Worm (Caenorhabditis elegans): ENCODE data around the gene gpa-8.

The gpa-8 gene

ce11 chrV:12632048-12632447, 8.2 kb downstream of the gpa-8 start, which contains the start of gene srx-113:
srx-113 (minus strand) TSS chrV:12632148.
- no peak for TF ChIP-seq ceh-32 (tag; optimal IDR thresholded peaks at IDR 0.05; ENCODE audit: poor library complexity)

- TF ChIP-seq dpl-1 (GFP tag; optimal IDR thresholded peaks at IDR 0.05) = no peak
- TF ChIP-seq daf-19 (GFP tag; conservative IDR thresholded peaks at IDR 0.05) = no peak
- no peak for TF ChIP-seq ztf-7 (tag; optimal IDR thresholded peaks at IDR 0.05)
- TF ChIP-seq lin-39 (tag; optimal IDR thresholded peaks at IDR 0.05) = no peak
- no peak for TF ChIP-seq T26A8.4 (GFP tag; IDR thresholded peaks at IDR 0.05)
- no peak for TF ChIP-seq sdz-12 (GFP tag; optimal IDR thresholded peaks at IDR 0.05)
- TF ChIP-seq nhr-102 (tag; optimal IDR thresholded peaks at IDR 0.05) = no peak
- TF ChIP-seq Y105C5A.15 (GFP tag; IDR thresholded peaks at IDR 0.05) = no peak
- no peak for TF ChIP-seq mep-1 (tag; optimal IDR thresholded peaks at IDR 0.05)
- no peak for TF ChIP-seq nhr-76 (tag; optimal IDR thresholded peaks at IDR 0.05)
- no peak for TF ChIP-seq rbr-2 (tag; optimal IDR thresholded peaks at IDR 0.05)
- no peak for TF ChIP-seq attf-4 (tag; optimal IDR thresholded peaks at IDR 0.05)
- no peak for TF ChIP-seq spr-1 (tag; optimal IDR thresholded peaks at IDR 0.05)
- TF ChIP-seq madf-9 (GFP tag; conservative IDR thresholded peaks at IDR 0.05) = no peak
- TF ChIP-seq nhr-28 (tag; optimal IDR thresholded peaks at IDR 0.05) = no peak
- no peak for TF ChIP-seq T20F7.1 (GFP tag; optimal IDR thresholded peaks at IDR 0.05)
- no peak for TF ChIP-seq vab-7 (GFP tag; IDR thresholded peaks at IDR 0.05)
- TF ChIP-seq nhr-48 (tag; optimal IDR thresholded peaks at IDR 0.05) = no peak
- TF ChIP-seq ceh-20 (GFP tag; IDR thresholded peaks at IDR 0.05) = no peak
Measured at ce11 chrV:12629743-12630142, 10.5 kb downstream of the gpa-8 start, which contains the start of gene F56H9.6. F56H9.6 (minus strand) TSS chrV:12629843.

- TF ChIP-seq egl-43 (GFP tag; IDR thresholded peaks at IDR 0.05) (no peak), daf-8 (GFP tag; IDR thresholded peaks at IDR 0.05) (no peak), daf-12 (tag; optimal IDR thresholded peaks at IDR 0.05) (no peak)
Measured at ce11 chrV:12624371-12624770, 15.9 kb downstream of the gpa-8 start, which contains the start of gene F56H9.9. F56H9.9 (minus strand) TSS chrV:12624471.

- TF ChIP-seq lin-15B (tag; optimal IDR thresholded peaks at IDR 0.05) (no peak), mxl-2 (GFP tag; conservative IDR thresholded peaks at IDR 0.05) (no peak), fos-1 (tag; optimal IDR thresholded peaks at IDR 0.05) (no peak)
Measured at ce11 chrV:12612118-12612517, 28.2 kb downstream of the gpa-8 start, which contains the start of gene cyc-2.2. cyc-2.2 (minus strand) TSS chrV:12612218.

ce11 chrV:12611029-12611428, 29.3 kb downstream of the gpa-8 start, which contains the start of gene cubn-1:
cubn-1 (plus strand) TSS chrV:12611329.
- TF ChIP-seq lir-3 (tag; optimal IDR thresholded peaks at IDR 0.05) (no peak), ZK337.2 (GFP tag; IDR thresholded peaks at IDR 0.05) (no peak), rbr-2 (tag; optimal IDR thresholded peaks at IDR 0.05) (no peak), Y105C5A.15 (GFP tag; IDR thresholded peaks at IDR 0.05) (no peak), snpc-1.2 (GFP tag; IDR thresholded peaks at IDR 0.05) (no peak), tag-97 (GFP tag; IDR thresholded peaks at IDR 0.05) (no peak), zag-1 (tag; optimal IDR thresholded peaks at IDR 0.05) (no peak), F44E2.7 (GFP tag; IDR thresholded peaks at IDR 0.05) (no peak), R02D3.7 (tag; optimal IDR thresholded peaks at IDR 0.05) (no peak), ZK546.5 (tag; optimal IDR thresholded peaks at IDR 0.05) (no peak), nhr-6 (tag; optimal IDR thresholded peaks at IDR 0.05) (no peak), ceh-32 (tag; optimal IDR thresholded peaks at IDR 0.05; ENCODE audit: poor library complexity) (no peak)
